Worm (Caenorhabditis elegans) whole organism, L4 larva: ENCODE results near the gene unc-25.

Experiments
- D1046.2 ChIP-seq: fragments of 200-800 bp; sonication (Bioruptor generic); IDR thresholded peaks from 2 replicates; pipeline ENCODE4 v1.3.6; 2022; ENCODE audit warnings: missing genetic modification characterization, missing compliant biosample characterization
- F26F4.8 ChIP-seq: fragments of 200-800 bp; sonication (Bioruptor generic); conservative IDR thresholded peaks from 2 replicates; pipeline ENCODE4 v1.3.6; 2022; ENCODE audit warnings: missing genetic modification characterization, missing compliant biosample characterization
- F44E2.7 ChIP-seq: fragments of 200-800 bp; sonication (Bioruptor generic); IDR thresholded peaks from 2 replicates; pipeline ENCODE4 v2.1.2; 2022; ENCODE audit warnings: missing genetic modification characterization, missing compliant biosample characterization
- F49E8.2 ChIP-seq: sonication (generic microtip); optimal IDR thresholded peaks from 2 replicates; lab custom pipeline; 2016; ENCODE audit warnings: missing compliant biosample characterization, mild to moderate bottlenecking, missing genetic modification characterization, borderline replicate concordance
- R02D3.7 ChIP-seq: fragments of 150-350 bp; sonication (generic microtip); optimal IDR thresholded peaks from 3 replicates; lab custom pipeline; 2014; ENCODE audit warnings: missing biosample characterization, missing genetic modification characterization
- T26A8.4 ChIP-seq: fragments of 200-800 bp; sonication (Bioruptor generic); IDR thresholded peaks from 2 replicates; pipeline ENCODE4 v1.3.6; 2022; ENCODE audit warnings: missing genetic modification characterization, missing compliant biosample characterization
- Y105C5A.15 ChIP-seq: fragments of 200-800 bp; sonication (Bioruptor generic); IDR thresholded peaks from 2 replicates; pipeline ENCODE4 v1.3.6; 2022; ENCODE audit warnings: missing genetic modification characterization, missing compliant biosample characterization
- Y5F2A.4 ChIP-seq: fragments of 200-800 bp; sonication (Bioruptor generic); optimal IDR thresholded peaks from 2 replicates; lab custom pipeline; 2018; ENCODE audit warnings: mild to moderate bottlenecking, missing genetic modification characterization, missing compliant biosample characterization
- Y75B8A.6 ChIP-seq: fragments of 200-800 bp; sonication (Bioruptor generic); IDR thresholded peaks from 2 replicates; pipeline ENCODE4 v1.3.6; 2022; ENCODE audit warnings: missing genetic modification reagents, missing genetic modification characterization, missing compliant biosample characterization
- ama-1 ChIP-seq: fragments of 150-350 bp; optimal IDR thresholded peaks from 2 replicates; lab custom pipeline; 2014; ENCODE audit warnings: inconsistent platforms, mixed read lengths
- attf-4 ChIP-seq: sonication (generic microtip); optimal IDR thresholded peaks from 3 replicates; lab custom pipeline; 2017; ENCODE audit warnings: missing biosample characterization, missing genetic modification characterization
- ceh-20 ChIP-seq: fragments of 200-800 bp; sonication (Bioruptor generic); IDR thresholded peaks from 2 replicates; pipeline ENCODE4 v1.3.6; 2022; ENCODE audit warnings: missing genetic modification reagents, missing genetic modification characterization, missing compliant biosample characterization
- ceh-28 ChIP-seq: fragments of 150-350 bp; optimal IDR thresholded peaks from 2 replicates; lab custom pipeline; 2014; ENCODE audit warnings: missing biosample characterization, missing genetic modification reagents, missing genetic modification characterization
- ceh-32 ChIP-seq: sonication (generic microtip); optimal IDR thresholded peaks from 2 replicates; lab custom pipeline; 2016; ENCODE audit warnings: mild to moderate bottlenecking, missing genetic modification characterization, missing compliant biosample characterization; ENCODE audit not compliant: poor library complexity
- ceh-82 ChIP-seq: sonication (generic microtip); optimal IDR thresholded peaks from 2 replicates; lab custom pipeline; 2017; ENCODE audit warnings: missing biosample characterization, missing genetic modification characterization
- daf-12 ChIP-seq: fragments of 150-350 bp; optimal IDR thresholded peaks from 2 replicates; lab custom pipeline; 2014; ENCODE audit warnings: missing biosample characterization, missing genetic modification reagents, missing genetic modification characterization
- daf-16 ChIP-seq, 3 experiments: sonication (generic microtip); optimal IDR thresholded peaks; 2 replicates each; lab custom pipeline; 2016 to 2017; ENCODE audit warnings: missing genetic modification characterization in 3 of 3, missing genetic modification reagents in 3 of 3, mild to moderate bottlenecking in 2 of 3, missing compliant biosample characterization in 2 of 3, missing biosample characterization in 1 of 3, moderate library complexity in 1 of 3
- dmd-6 ChIP-seq: fragments of 200-800 bp; sonication (Bioruptor generic); IDR thresholded peaks from 2 replicates; pipeline ENCODE4 v1.3.6; 2022; ENCODE audit warnings: missing genetic modification reagents, missing genetic modification characterization, missing compliant biosample characterization
- dpl-1 ChIP-seq: fragments of 150-350 bp; optimal IDR thresholded peaks from 2 replicates; lab custom pipeline; 2014; ENCODE audit warnings: missing biosample characterization, missing genetic modification reagents, missing genetic modification characterization
- duxl-1 ChIP-seq: sonication (generic microtip); optimal IDR thresholded peaks from 2 replicates; lab custom pipeline; 2016; ENCODE audit warnings: mild to moderate bottlenecking, missing genetic modification characterization, moderate library complexity, missing compliant biosample characterization; ENCODE audit not compliant: poor library complexity
- fos-1 ChIP-seq: fragments of 150-350 bp; optimal IDR thresholded peaks from 2 replicates; lab custom pipeline; 2014; ENCODE audit warnings: missing biosample characterization, missing genetic modification characterization
- hlh-11 ChIP-seq: fragments of 200-800 bp; sonication (Bioruptor generic); optimal IDR thresholded peaks from 2 replicates; lab custom pipeline; 2018; ENCODE audit warnings: mild to moderate bottlenecking, missing genetic modification characterization, missing compliant biosample characterization
- hlh-30 ChIP-seq: sonication (generic microtip); optimal IDR thresholded peaks from 2 replicates; lab custom pipeline; 2017; ENCODE audit warnings: antibody characterized with exemption, mild to moderate bottlenecking, missing genetic modification characterization, missing compliant biosample characterization; ENCODE audit not compliant: insufficient read depth
- hmg-1.1 ChIP-seq: fragments of 200-800 bp; sonication (Bioruptor generic); IDR thresholded peaks from 2 replicates; pipeline ENCODE4 v1.3.6; 2022; ENCODE audit warnings: missing genetic modification reagents, missing genetic modification characterization, missing compliant biosample characterization
- lin-13 ChIP-seq: fragments of 150-350 bp; optimal IDR thresholded peaks from 2 replicates; lab custom pipeline; 2014; ENCODE audit warnings: missing biosample characterization, missing genetic modification reagents, missing genetic modification characterization
- lin-29 ChIP-seq: fragments of 200-800 bp; sonication (Bioruptor generic); IDR thresholded peaks from 2 replicates; pipeline ENCODE4 v1.3.6; 2022; ENCODE audit warnings: missing genetic modification reagents, missing genetic modification characterization, missing compliant biosample characterization
- lsy-2 ChIP-seq, 2 experiments: fragments of 150-350 bp in 1 of 2; sonication (generic microtip) in 1 of 2; optimal IDR thresholded peaks; 2 replicates each; lab custom pipeline; 2014 to 2017; ENCODE audit warnings: missing biosample characterization in 2 of 2, missing genetic modification characterization in 2 of 2
- mdt-29 ChIP-seq: fragments of 200-800 bp; sonication (Bioruptor generic); IDR thresholded peaks from 2 replicates; pipeline ENCODE4 v1.3.6; 2022; ENCODE audit warnings: missing genetic modification reagents, missing genetic modification characterization, missing compliant biosample characterization
- mep-1 ChIP-seq: fragments of 150-350 bp; sonication (generic microtip); optimal IDR thresholded peaks from 3 replicates; lab custom pipeline; 2014; ENCODE audit warnings: missing biosample characterization, missing genetic modification characterization
- nhr-11 ChIP-seq: fragments of 150-350 bp; optimal IDR thresholded peaks from 2 replicates; lab custom pipeline; 2014; ENCODE audit warnings: missing biosample characterization, missing genetic modification characterization
- nhr-111 ChIP-seq: fragments of 200-800 bp; sonication (Bioruptor generic); optimal IDR thresholded peaks from 2 replicates; lab custom pipeline; 2018; ENCODE audit warnings: mild to moderate bottlenecking, missing genetic modification characterization, missing compliant biosample characterization
- nhr-25 ChIP-seq: sonication (generic microtip); optimal IDR thresholded peaks from 2 replicates; lab custom pipeline; 2017; ENCODE audit warnings: missing genetic modification characterization, mild to moderate bottlenecking, missing compliant biosample characterization, antibody characterized with exemption, moderate library complexity, borderline replicate concordance; ENCODE audit not compliant: insufficient read depth
- nhr-42 ChIP-seq: fragments of 200-800 bp; sonication (Bioruptor generic); IDR thresholded peaks from 2 replicates; pipeline ENCODE4 v1.3.6; 2022; ENCODE audit warnings: missing genetic modification characterization, missing compliant biosample characterization
- nhr-48 ChIP-seq: sonication (generic microtip); optimal IDR thresholded peaks from 2 replicates; lab custom pipeline; 2016; ENCODE audit warnings: mild to moderate bottlenecking, missing genetic modification characterization, missing compliant biosample characterization
- nhr-77 ChIP-seq: fragments of 150-350 bp; optimal IDR thresholded peaks from 2 replicates; lab custom pipeline; 2014; ENCODE audit warnings: missing biosample characterization, missing genetic modification characterization
- pha-4 ChIP-seq, 2 experiments: fragments of 150-350 bp in 1 of 2; fragments of 200-800 bp in 1 of 2; sonication (Bioruptor generic) in 1 of 2; IDR thresholded peaks in 1 of 2; optimal IDR thresholded peaks in 1 of 2; 2 replicates each; pipeline versions ENCODE4 v1.3.6 to Lab custom; 2014 to 2022; ENCODE audit warnings: missing genetic modification characterization in 2 of 2, missing genetic modification reagents in 2 of 2, missing biosample characterization in 1 of 2, missing compliant biosample characterization in 1 of 2
- php-3 ChIP-seq: fragments of 200-800 bp; sonication (Bioruptor generic); IDR thresholded peaks from 2 replicates; pipeline ENCODE4 v1.3.6; 2022; ENCODE audit warnings: missing genetic modification reagents, missing genetic modification characterization, missing compliant biosample characterization
- pqm-1 ChIP-seq: sonication (generic microtip); optimal IDR thresholded peaks from 2 replicates; lab custom pipeline; 2017; ENCODE audit warnings: missing biosample characterization, missing genetic modification characterization
- rbr-2 ChIP-seq: sonication (generic microtip); optimal IDR thresholded peaks from 2 replicates; lab custom pipeline; 2016; ENCODE audit warnings: missing genotype, missing genetic modification characterization, missing compliant biosample characterization
- saeg-2 ChIP-seq: fragments of 200-800 bp; sonication (Bioruptor generic); IDR thresholded peaks from 2 replicates; pipeline ENCODE4 v1.3.6; 2022; ENCODE audit warnings: missing genetic modification reagents, missing genetic modification characterization, missing compliant biosample characterization
- set-16 ChIP-seq: fragments of 200-800 bp; sonication (Bioruptor generic); IDR thresholded peaks from 2 replicates; pipeline ENCODE4 v1.3.6; 2022; ENCODE audit warnings: missing genetic modification reagents, missing genetic modification characterization, missing compliant biosample characterization
- spr-3 ChIP-seq: fragments of 200-800 bp; sonication (Bioruptor generic); optimal IDR thresholded peaks from 2 replicates; lab custom pipeline; 2018; ENCODE audit warnings: mild to moderate bottlenecking, missing genetic modification characterization, missing compliant biosample characterization
- tag-97 ChIP-seq: fragments of 200-800 bp; sonication (Bioruptor generic); IDR thresholded peaks from 2 replicates; pipeline ENCODE4 v1.3.6; 2022; ENCODE audit warnings: missing genetic modification characterization, missing compliant biosample characterization
- unc-130 ChIP-seq: sonication (generic microtip); optimal IDR thresholded peaks from 2 replicates; lab custom pipeline; 2016; ENCODE audit warnings: missing genetic modification reagents, missing genetic modification characterization, missing compliant biosample characterization
- zag-1 ChIP-seq: fragments of 150-350 bp; optimal IDR thresholded peaks from 2 replicates; lab custom pipeline; 2014; ENCODE audit warnings: missing biosample characterization, missing genetic modification characterization
- zfp-2 ChIP-seq: sonication (generic microtip); optimal IDR thresholded peaks from 2 replicates; lab custom pipeline; 2016; ENCODE audit warnings: mild to moderate bottlenecking, missing genetic modification characterization, missing compliant biosample characterization
- ztf-11 ChIP-seq: fragments of 150-350 bp; optimal IDR thresholded peaks from 2 replicates; lab custom pipeline; 2014; ENCODE audit warnings: missing biosample characterization, missing genetic modification characterization
- ztf-7 ChIP-seq: fragments of 150-350 bp; optimal IDR thresholded peaks from 2 replicates; lab custom pipeline; 2014; ENCODE audit warnings: missing biosample characterization, missing genetic modification characterization

The unc-25 gene

DNA sequence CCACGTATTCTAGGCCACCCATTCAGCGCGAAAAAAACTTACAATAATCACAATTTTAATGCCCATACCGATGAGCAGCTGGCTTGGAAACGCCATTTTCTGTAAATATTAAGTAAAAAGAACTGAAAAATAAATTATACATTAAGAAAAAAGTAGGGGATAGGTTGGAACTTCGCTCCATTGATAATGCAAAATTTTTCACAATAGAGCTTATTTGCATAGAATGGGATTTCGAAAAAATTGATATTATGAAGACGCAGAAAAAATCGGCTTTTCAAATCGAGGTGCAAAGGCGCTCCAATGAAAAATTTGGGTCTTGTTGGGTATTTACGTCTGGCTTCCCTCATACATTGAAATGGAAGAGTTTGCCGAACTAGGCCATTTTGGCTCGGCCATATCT is 23.9 kb upstream of the unc-25 start, which contains the start of gene Y37D8A.16:
Gene Y37D8A.16 (minus strand): TSS at position 101 of the 400 bp plus-strand sequence.
- TF ChIP-seq tag-97 (GFP tag; lab: Robert Waterston, UW) (no peak), nhr-77 (tag; lab: Kevin White, UChicago) (no peak), T26A8.4 (GFP tag; lab: Robert Waterston, UW) (no peak), php-3 (GFP tag; lab: Robert Waterston, UW) (no peak), lsy-2 (tag; optimal IDR thresholded peaks at IDR 0.05; lab: Kevin White, UChicago) (no peak), nhr-42 (GFP tag; lab: Robert Waterston, UW) (no peak)

DNA sequence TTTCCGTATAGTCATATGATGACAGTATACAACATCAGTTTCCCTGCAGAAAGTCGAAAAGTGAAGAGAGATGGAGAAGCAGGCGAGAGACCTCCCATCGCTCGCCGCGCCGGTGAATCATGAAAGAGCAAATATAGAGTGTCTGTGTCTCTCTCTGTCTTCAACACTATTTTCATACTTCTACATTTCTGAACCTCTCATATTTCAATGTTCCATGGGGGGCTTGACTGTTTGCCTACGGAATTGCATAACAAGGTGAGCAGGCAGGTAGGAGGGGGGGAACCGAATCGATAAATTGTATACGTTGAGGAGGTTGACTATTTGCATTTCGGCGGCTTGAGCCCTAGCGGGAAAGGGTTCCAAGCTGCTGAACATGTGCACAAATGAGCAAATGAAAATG is 22.6 kb upstream of the unc-25 start:
- TF ChIP-seq nhr-48 (tag; lab: Kevin White, UChicago) (no peak), daf-16 (GFP tag; optimal IDR thresholded peaks at IDR 0.05; lab: Kevin White, UChicago) (no peak), daf-16 (tag; optimal IDR thresholded peaks at IDR 0.05; lab: Kevin White, UChicago) (peak; percentile 82), ztf-7 (tag; lab: Kevin White, UChicago) (peak; percentile 61), ceh-20 (GFP tag; lab: Robert Waterston, UW) (no peak), duxl-1 (tag; lab: Kevin White, UChicago) (peak; percentile 20), spr-3 (GFP tag; lab: Kevin White, UChicago) (no peak), T26A8.4 (GFP tag; lab: Robert Waterston, UW) (peak; percentile 53; the same call in 1 of the 2 replicates), php-3 (GFP tag; lab: Robert Waterston, UW) (no peak), nhr-111 (GFP tag; lab: Kevin White, UChicago) (no peak), nhr-25 (tag; lab: Kevin White, UChicago) (no peak), unc-130 (GFP tag; lab: Kevin White, UChicago) (no peak), F44E2.7 (no peak), set-16 (GFP tag; lab: Robert Waterston, UW) (no peak), ceh-28 (tag; lab: Kevin White, UChicago) (peak; percentile 11), lsy-2 (tag; optimal IDR thresholded peaks at IDR 0.05; lab: Kevin White, UChicago) (peak in 1 of 2 experiments; percentile 43), ceh-82 (tag; lab: Kevin White, UChicago) (no peak), daf-12 (tag; lab: Kevin White, UChicago) (no peak), ceh-32 (tag; lab: Kevin White, UChicago) (no peak), F49E8.2 (tag; lab: Kevin White, UChicago) (no peak), Y5F2A.4 (GFP tag; lab: Kevin White, UChicago) (no peak), saeg-2 (no peak), attf-4 (tag; lab: Kevin White, UChicago) (no peak), lin-13 (GFP tag; lab: Kevin White, UChicago) (no peak), ama-1 (peak; percentile 6), pqm-1 (tag; lab: Kevin White, UChicago) (no peak), zfp-2 (tag; lab: Kevin White, UChicago) (no peak), dmd-6 (peak; percentile 30; the same call in 1 of the 2 replicates), ztf-11 (tag; lab: Kevin White, UChicago) (no peak), Y105C5A.15 (GFP tag; lab: Robert Waterston, UW) (no peak), rbr-2 (tag; lab: Kevin White, UChicago) (no peak), mep-1 (peak; percentile 56), pha-4 (GFP tag; IDR thresholded peaks at IDR 0.05; lab: Robert Waterston, UW) (no peak), pha-4 (tag; optimal IDR thresholded peaks at IDR 0.05; lab: Kevin White, UChicago) (peak; percentile 75), D1046.2 (GFP tag; lab: Robert Waterston, UW) (no peak), lin-29 (no peak), nhr-11 (tag; lab: Kevin White, UChicago) (no peak), F26F4.8 (no peak), mdt-29 (no peak), hlh-11 (tag; lab: Kevin White, UChicago) (peak; percentile 68), Y75B8A.6 (GFP tag; lab: Robert Waterston, UW) (no peak), hlh-30 (peak; percentile 52), zag-1 (no peak), R02D3.7 (tag; lab: Kevin White, UChicago) (no peak), hmg-1.1 (GFP tag; lab: Robert Waterston, UW) (no peak), dpl-1 (GFP tag; lab: Kevin White, UChicago) (peak; percentile 6), fos-1 (tag; lab: Kevin White, UChicago) (no peak), tag-97 (GFP tag; lab: Robert Waterston, UW) (no peak)
